Fruit fly (Drosophila melanogaster) whole organism: ENCODE data around the gene PGRP-LF.

Experiments
- CG8478 ChIP-seq: fragments of >200 bp; optimal IDR thresholded peaks from 2 replicates; lab custom pipeline; 2018; ENCODE audit warnings: inconsistent platforms
- Dll ChIP-seq: fragments of >200 bp; optimal IDR thresholded peaks from 2 replicates; lab custom pipeline; 2017
- pan ChIP-seq: fragments of >200 bp; optimal IDR thresholded peaks from 2 replicates; lab custom pipeline; 2017
- psq ChIP-seq: fragments of >200 bp; optimal IDR thresholded peaks from 2 replicates; lab custom pipeline; 2017
- usp ChIP-seq: fragments of >200 bp; optimal IDR thresholded peaks from 2 replicates; lab custom pipeline; 2017; ENCODE audit warnings: missing biosample characterization, missing genetic modification characterization, mixed read lengths

dm6 chr3L:9377198-9378035, 28.0 kb downstream of the PGRP-LF start, which contains the start of gene Hsp26:
- no peak for TF ChIP-seq Dll (lab: Kevin White, UChicago)
- TF ChIP-seq pan: no peak
- TF ChIP-seq CG8478 (lab: Kevin White, UChicago): no peak
- TF ChIP-seq psq (lab: Kevin White, UChicago): no peak
- TF ChIP-seq usp (GFP tag; lab: Kevin White, UChicago): no peak
